Worm (Caenorhabditis elegans) whole organism, midembryonic: ENCODE data around the gene npl-4.1.
"Not testable (repeated sequence)": the region's sequence is repeated elsewhere in the genome, so short reads cannot be mapped to it uniquely, and the experiment has no call there.

Source experiments
- T22C8.4 ChIP-seq: fragments of 200-800 bp; sonication (Bioruptor generic); IDR thresholded peaks from 2 replicates; pipeline ENCODE4 v1.3.6; 2022; ENCODE audit warnings: missing genetic modification characterization, missing compliant biosample characterization
- cog-1 ChIP-seq: sonication (generic microtip); optimal IDR thresholded peaks from 2 replicates; lab custom pipeline; 2016; ENCODE audit warnings: missing genetic modification characterization, missing compliant biosample characterization
- flt-1 ChIP-seq: fragments of 200-800 bp; sonication (Bioruptor generic); IDR thresholded peaks from 2 replicates; pipeline ENCODE4 v1.3.6; 2022; ENCODE audit warnings: missing genetic modification characterization, missing compliant biosample characterization
- klf-2 ChIP-seq: fragments of 200-800 bp; sonication (Bioruptor generic); conservative IDR thresholded peaks from 2 replicates; pipeline ENCODE4 v1.3.6; 2022; ENCODE audit warnings: missing genetic modification reagents, missing genetic modification characterization, missing compliant biosample characterization
- med-1 ChIP-seq: sonication (generic microtip); optimal IDR thresholded peaks from 2 replicates; lab custom pipeline; 2017; ENCODE audit warnings: missing genetic modification characterization, mild to moderate bottlenecking, missing compliant biosample characterization, antibody characterized with exemption, missing genetic modification reagents; ENCODE audit not compliant: insufficient read depth
- ref-1 ChIP-seq: fragments of 200-800 bp; sonication (Bioruptor generic); conservative IDR thresholded peaks from 2 replicates; pipeline ENCODE4 v1.3.6; 2022; ENCODE audit warnings: missing genetic modification reagents, missing genetic modification characterization, missing compliant biosample characterization
- tab-1 ChIP-seq: fragments of 200-800 bp; sonication (Bioruptor generic); IDR thresholded peaks from 2 replicates; pipeline ENCODE4 v1.3.6; 2022; ENCODE audit warnings: missing genetic modification characterization, missing compliant biosample characterization
- ztf-23 ChIP-seq: fragments of 200-800 bp; sonication (Bioruptor generic); IDR thresholded peaks from 2 replicates; pipeline ENCODE4 v1.3.6; 2022; ENCODE audit warnings: missing genetic modification reagents, missing genetic modification characterization, missing compliant biosample characterization
- ztf-29 ChIP-seq: fragments of 200-800 bp; sonication (Bioruptor generic); IDR thresholded peaks from 2 replicates; pipeline ENCODE4 v1.3.6; 2022; ENCODE audit warnings: missing genetic modification reagents, missing genetic modification characterization, missing compliant biosample characterization

The npl-4.1 gene

DNA sequence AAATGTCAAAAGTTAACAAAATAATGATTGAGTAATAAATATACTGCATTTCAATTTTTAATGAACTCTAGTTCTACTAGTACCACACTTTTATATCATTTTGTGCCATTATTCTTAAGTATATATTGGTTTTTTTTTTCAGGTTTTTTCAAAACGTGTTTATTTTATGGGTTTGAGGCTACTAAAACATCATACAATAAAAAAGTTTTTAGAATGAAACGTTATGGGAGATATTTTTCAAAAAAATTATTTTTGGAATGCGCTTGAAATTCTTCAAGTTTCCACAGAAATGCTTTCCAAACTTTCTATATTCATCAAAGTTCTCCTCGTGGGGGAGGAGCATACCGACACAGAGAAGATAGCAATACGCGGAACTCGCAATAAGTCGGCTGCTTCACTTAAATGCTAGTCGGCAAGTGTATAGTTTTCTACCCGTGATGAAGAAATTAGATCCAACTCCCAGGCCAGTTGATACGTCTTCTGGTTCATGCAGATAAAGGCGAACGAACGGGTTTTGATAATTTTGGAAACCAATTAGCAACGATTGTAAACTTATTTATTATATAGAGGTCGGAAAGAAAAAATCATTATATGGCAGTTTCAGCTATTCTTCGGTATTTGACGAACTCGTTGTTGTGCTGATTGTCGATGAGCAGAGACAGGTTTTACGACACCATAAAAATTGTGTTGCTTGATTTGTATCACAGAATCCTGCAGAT, 31.7 kb upstream of the npl-4.1 start, which contains the start of gene C17G10.10:
Gene C17G10.10, minus strand, starts transcription at position 51 of the 719 bp plus-strand sequence.
- TF ChIP-seq flt-1 (no peak), T22C8.4 (no peak), ref-1 (no peak), klf-2 (GFP tag; lab: Robert Waterston, UW) (no peak), med-1 (GFP tag; lab: Kevin White, UChicago) (no peak), cog-1 (no peak), ztf-23 (no peak)

DNA sequence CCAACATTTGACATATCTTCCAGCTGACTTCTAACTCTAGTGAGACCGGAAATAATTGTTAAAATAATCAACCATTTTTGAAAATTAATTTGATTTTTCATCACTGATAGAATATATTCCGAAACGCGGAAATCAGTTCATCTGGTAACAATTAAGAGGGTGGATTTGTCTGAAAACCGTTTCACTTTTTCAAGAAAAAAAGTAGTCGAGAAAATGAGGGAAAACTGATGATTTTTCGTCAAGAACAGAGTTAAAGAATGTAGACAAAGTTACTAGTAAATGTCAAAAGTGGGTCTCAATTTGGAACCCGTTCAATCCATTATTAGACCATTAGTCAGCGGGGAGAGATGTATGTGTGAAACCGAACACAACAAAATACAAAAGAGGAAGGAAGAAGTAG, 28.0 kb upstream of the npl-4.1 start, which contains the start of gene C17G10.6:
Gene C17G10.6, minus strand, starts transcription at position 101 of the 400 bp plus-strand sequence.
- TF ChIP-seq ztf-23: no peak
- TF ChIP-seq tab-1 (GFP tag; lab: Robert Waterston, UW): no peak
- no peak for TF ChIP-seq cog-1
- TF ChIP-seq ref-1: no peak
- TF ChIP-seq klf-2 (GFP tag; lab: Robert Waterston, UW): no peak
- TF ChIP-seq med-1 (GFP tag; lab: Kevin White, UChicago): no peak
- no peak for TF ChIP-seq ztf-29 (GFP tag; lab: Robert Waterston, UW)
- no peak for TF ChIP-seq flt-1
- TF ChIP-seq T22C8.4: no peak

- no peak for TF ChIP-seq T22C8.4
- TF ChIP-seq ztf-29 (GFP tag; lab: Robert Waterston, UW): no peak
- no peak for TF ChIP-seq flt-1
- TF ChIP-seq klf-2 (GFP tag; lab: Robert Waterston, UW): no peak
- no peak for TF ChIP-seq ref-1
- TF ChIP-seq tab-1 (GFP tag; lab: Robert Waterston, UW): no peak
- no peak for TF ChIP-seq cog-1
- TF ChIP-seq med-1 (GFP tag; lab: Kevin White, UChicago): no peak
- no peak for TF ChIP-seq ztf-23
Measured at ce11 chrII:5604441-5604840, 26.7 kb upstream of the npl-4.1 start.

DNA sequence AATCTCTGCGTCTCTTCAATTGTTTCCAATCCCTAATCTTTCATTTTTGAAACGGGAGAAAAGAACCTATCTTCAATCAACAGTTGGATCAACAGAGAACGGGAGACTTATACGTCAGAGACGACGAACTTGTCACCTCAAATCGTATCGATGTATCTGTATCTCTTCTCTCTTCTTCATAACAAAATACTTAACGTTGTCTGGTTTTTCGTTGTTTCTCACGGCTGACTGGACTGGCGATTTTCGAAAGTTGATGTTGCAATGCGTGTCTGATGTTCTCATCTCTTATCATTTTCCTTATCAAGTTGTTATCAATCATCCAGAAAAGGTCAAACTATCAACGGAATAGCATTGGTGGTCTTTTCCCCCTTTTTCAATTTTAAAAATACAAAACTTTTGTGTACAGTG, 25.6 kb upstream of the npl-4.1 start:
- TF ChIP-seq ztf-23: no peak
- no peak for TF ChIP-seq flt-1
- no peak for TF ChIP-seq ztf-29 (GFP tag; lab: Robert Waterston, UW)
- TF ChIP-seq klf-2 (GFP tag; lab: Robert Waterston, UW): no peak
- TF ChIP-seq ref-1: no peak
- no peak for TF ChIP-seq tab-1 (GFP tag; lab: Robert Waterston, UW)
- TF ChIP-seq med-1 (GFP tag; lab: Kevin White, UChicago): no peak
- TF ChIP-seq T22C8.4: no peak
- no peak for TF ChIP-seq cog-1

DNA sequence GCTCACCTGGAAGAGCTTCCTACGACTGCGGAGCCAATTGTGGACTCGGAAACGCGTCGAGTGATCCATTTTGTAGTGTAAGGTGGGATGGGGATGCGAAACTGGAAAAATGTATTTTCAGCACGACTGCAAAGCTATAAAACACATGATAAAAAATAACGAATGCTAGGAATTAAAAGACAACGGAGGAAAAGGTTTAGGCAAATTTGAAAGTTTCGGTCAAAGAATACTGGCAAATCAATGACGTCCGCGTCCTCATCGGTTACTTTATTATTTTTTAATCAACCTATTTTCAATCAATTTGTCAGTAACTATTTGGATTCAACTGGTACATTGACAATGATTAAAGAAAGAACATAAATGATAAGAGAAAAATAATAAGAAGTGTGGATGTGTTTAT, 23.4 kb upstream of the npl-4.1 start, which contains the start of gene C17G10.7:
Gene C17G10.7, minus strand, starts transcription at position 101 of the 400 bp plus-strand sequence.
- TF ChIP-seq ref-1: no peak
- TF ChIP-seq T22C8.4: no peak
- no peak for TF ChIP-seq cog-1
- no peak for TF ChIP-seq ztf-23
- no peak for TF ChIP-seq klf-2 (GFP tag; lab: Robert Waterston, UW)
- no peak for TF ChIP-seq med-1 (GFP tag; lab: Kevin White, UChicago)
- TF ChIP-seq tab-1 (GFP tag; lab: Robert Waterston, UW): no peak
- TF ChIP-seq flt-1: no peak
- TF ChIP-seq ztf-29 (GFP tag; lab: Robert Waterston, UW): no peak

DNA sequence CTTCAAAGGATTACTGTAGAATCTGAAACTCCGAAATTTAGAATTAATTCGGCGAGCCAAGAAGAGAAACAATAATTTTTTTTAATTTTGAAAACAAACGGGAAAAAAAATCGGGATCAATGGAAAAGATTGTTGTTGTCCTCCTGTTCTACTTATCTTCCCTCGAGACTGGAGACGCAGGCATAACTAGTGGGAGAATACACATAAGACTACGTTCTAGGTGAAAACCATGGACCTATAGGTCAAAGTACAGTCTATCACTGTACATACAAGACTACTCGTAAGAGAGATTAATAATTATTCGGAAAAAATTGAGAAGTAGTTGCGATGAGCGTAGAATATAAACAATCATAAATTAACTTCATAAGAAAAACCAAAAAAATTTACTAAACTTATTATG, 11.9 kb upstream of the npl-4.1 start, which contains the start of gene dhs-6:
Gene dhs-6, minus strand, starts transcription at position 22 of the 400 bp plus-strand sequence.
- TF ChIP-seq ztf-29 (GFP tag; lab: Robert Waterston, UW) (no peak), med-1 (GFP tag; lab: Kevin White, UChicago) (no peak), tab-1 (GFP tag; lab: Robert Waterston, UW) (no peak), cog-1 (no peak), ztf-23 (no peak), T22C8.4 (no peak), klf-2 (GFP tag; lab: Robert Waterston, UW) (no peak), flt-1 (no peak), ref-1 (no peak)

DNA sequence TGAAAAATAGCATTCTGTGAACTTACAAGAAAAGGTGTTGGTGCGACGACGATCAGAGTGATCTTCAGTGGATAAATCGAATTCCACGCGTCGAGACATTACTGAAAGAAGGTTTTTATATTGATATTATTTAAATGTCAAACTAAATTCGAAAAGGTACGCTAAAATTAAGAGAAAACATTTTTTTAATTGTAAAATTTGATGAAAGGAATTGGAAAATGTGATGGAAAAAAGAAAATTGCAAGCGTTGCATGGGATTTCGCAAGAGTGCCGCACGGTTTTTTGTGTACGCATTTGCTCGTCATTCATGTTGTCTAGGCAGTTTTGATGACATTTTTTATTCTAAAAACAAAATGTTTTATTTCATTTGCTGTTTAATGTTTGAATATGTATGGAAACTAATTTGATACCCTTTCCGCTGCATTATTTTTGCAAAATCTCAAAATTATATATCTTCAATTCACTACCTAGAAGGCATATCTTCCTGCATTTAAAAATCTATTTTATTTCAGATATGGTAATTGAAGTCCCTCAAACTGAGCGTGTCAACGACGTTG, 8.7 kb upstream of the npl-4.1 start, which contains the start of the genes eif-3.L and npl-4.2:
Gene eif-3.L, minus strand, starts transcription at position 101 of the 557 bp plus-strand sequence.
Gene npl-4.2, plus strand, starts transcription at position 507 of the 557 bp plus-strand sequence.
- not testable (repeated sequence) for TF ChIP-seq med-1 (GFP tag; lab: Kevin White, UChicago); T22C8.4; flt-1

ce11 chrII:5628326-5628818, 2.8 kb upstream of the npl-4.1 start, which contains the start of gene F59E12.15:
F59E12.15 (minus strand) TSS chrII:5628376.
- TF ChIP-seq ref-1 (no peak), tab-1 (GFP tag; lab: Robert Waterston, UW) (no peak), klf-2 (GFP tag; lab: Robert Waterston, UW) (no peak), ztf-23 (no peak), flt-1 (no peak), ztf-29 (GFP tag; lab: Robert Waterston, UW) (no peak), med-1 (GFP tag; lab: Kevin White, UChicago) (no peak), T22C8.4 (no peak), cog-1 (no peak)

DNA sequence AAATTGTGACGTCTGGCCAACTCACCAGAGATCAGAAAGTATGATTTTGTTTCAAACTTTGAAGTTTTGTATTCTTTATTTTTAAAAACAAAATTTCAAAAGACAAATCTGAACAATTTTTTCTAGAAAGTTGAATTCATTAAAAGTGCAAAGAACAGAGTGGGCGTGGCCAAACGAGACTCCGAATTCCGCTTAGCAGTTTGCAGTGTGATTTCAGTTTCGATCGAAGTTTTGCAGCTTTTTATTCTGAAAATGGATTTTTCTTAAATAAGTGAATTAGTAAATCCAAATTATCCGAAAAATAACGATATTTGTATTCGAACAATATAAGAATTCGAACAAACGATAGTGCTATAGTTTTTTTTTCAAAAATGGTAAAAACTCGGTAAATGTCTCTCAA, 2.3 kb downstream of the npl-4.1 start:
- TF ChIP-seq klf-2 (GFP tag; lab: Robert Waterston, UW) (no peak), flt-1 (no peak), ztf-23 (no peak), ref-1 (no peak), med-1 (GFP tag; lab: Kevin White, UChicago) (no peak), ztf-29 (GFP tag; lab: Robert Waterston, UW) (no peak), T22C8.4 (no peak), cog-1 (no peak), tab-1 (GFP tag; lab: Robert Waterston, UW) (no peak)
